Worm (Caenorhabditis elegans) whole organism, L4/young adult: ENCODE results near the gene gldi-1.

Source experiments
- W03F9.2 ChIP-seq: fragments of 150-350 bp; optimal IDR thresholded peaks from 2 replicates; lab custom pipeline; 2014; ENCODE audit warnings: missing biosample characterization, missing genetic modification characterization
- dao-5 ChIP-seq: sonication (generic microtip); optimal IDR thresholded peaks from 2 replicates; lab custom pipeline; 2016; ENCODE audit warnings: missing genotype, missing genetic modification characterization, moderate library complexity, missing compliant biosample characterization
- him-1 ChIP-seq: sonication (generic microtip); optimal IDR thresholded peaks from 2 replicates; lab custom pipeline; 2016; ENCODE audit warnings: missing genotype, missing genetic modification reagents, missing genetic modification characterization, missing compliant biosample characterization

gldi-1 gene

ce11 chrII:484328-484916, at the start of gene gldi-1, which contains the start of gene prp-21:
gldi-1 (minus strand) TSS chrII:484378.
prp-21 (plus strand) TSS chrII:484866.
- TF ChIP-seq W03F9.2 (tag; lab: Kevin White, UChicago) (peak; percentile 83), dao-5 (tag; lab: Kevin White, UChicago) (no peak)

- TF ChIP-seq him-1 (tag; lab: Kevin White, UChicago), result no peak
- no peak for TF ChIP-seq W03F9.2 (tag; lab: Kevin White, UChicago)
- no peak for TF ChIP-seq dao-5 (tag; lab: Kevin White, UChicago)
Observed at ce11 chrII:526375-526774, 42.2 kb upstream of the gldi-1 start, which contains the start of gene lgc-34. lgc-34 (plus strand) TSS chrII:526574.

DNA sequence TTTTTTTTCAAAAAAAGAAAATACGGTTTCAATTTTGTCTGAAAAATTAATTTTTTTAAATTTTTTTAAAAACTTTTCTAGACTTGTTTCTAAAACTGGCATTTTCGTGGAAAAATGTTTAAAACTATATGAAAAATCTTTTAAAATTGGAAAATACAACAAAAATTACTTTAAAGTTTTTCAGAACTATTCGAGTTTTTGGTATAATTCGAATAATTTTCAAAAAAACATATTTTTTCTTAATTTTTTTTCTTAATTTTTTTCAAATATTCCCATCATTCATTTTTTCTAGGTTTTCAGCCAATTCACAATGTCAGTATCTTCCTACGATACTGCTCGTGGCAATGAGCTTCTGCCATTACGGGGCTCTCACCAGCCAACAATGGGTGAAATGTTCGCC, 38.1 kb upstream of the gldi-1 start, which contains the start of gene slc-36.2:
TSS of gene slc-36.2 (plus strand) at position 301 of the 400 bp plus-strand sequence.
- no peak for TF ChIP-seq dao-5 (tag; lab: Kevin White, UChicago)
- no peak for TF ChIP-seq him-1 (tag; lab: Kevin White, UChicago)
- no peak for TF ChIP-seq W03F9.2 (tag; lab: Kevin White, UChicago)

- TF ChIP-seq W03F9.2 (tag; lab: Kevin White, UChicago) (no peak), him-1 (tag; lab: Kevin White, UChicago) (no peak)
Observed at ce11 chrII:521720-522119, 37.5 kb upstream of the gldi-1 start.

DNA sequence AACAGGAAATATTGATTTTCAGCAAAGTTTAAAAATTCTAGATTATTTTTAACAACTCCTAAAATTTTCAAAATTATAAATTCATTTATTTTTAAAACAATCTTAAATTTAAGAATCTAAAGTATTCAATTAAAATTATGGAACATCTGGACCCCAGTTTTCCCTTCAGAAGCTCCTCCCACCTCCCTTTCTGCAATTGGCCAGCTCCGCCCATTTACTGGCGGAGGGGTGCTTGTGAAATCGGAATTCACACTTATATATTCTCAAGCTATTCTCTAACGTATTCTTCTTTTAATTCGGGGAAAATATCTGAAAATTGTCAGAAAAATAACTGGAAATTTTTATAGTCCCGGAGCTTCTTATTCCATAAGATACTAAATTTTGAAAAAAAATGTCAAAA, 31.6 kb upstream of the gldi-1 start, which contains the start of gene mab-9:
TSS of gene mab-9 (plus strand) at position 260 of the 400 bp plus-strand sequence.
- TF ChIP-seq dao-5 (tag; lab: Kevin White, UChicago) (no peak), him-1 (tag; lab: Kevin White, UChicago) (no peak)

- TF ChIP-seq W03F9.2 (tag; lab: Kevin White, UChicago) (no peak), dao-5 (tag; lab: Kevin White, UChicago) (no peak), him-1 (tag; lab: Kevin White, UChicago) (no peak)
Observed at ce11 chrII:512630-513029, 28.5 kb upstream of the gldi-1 start.

DNA sequence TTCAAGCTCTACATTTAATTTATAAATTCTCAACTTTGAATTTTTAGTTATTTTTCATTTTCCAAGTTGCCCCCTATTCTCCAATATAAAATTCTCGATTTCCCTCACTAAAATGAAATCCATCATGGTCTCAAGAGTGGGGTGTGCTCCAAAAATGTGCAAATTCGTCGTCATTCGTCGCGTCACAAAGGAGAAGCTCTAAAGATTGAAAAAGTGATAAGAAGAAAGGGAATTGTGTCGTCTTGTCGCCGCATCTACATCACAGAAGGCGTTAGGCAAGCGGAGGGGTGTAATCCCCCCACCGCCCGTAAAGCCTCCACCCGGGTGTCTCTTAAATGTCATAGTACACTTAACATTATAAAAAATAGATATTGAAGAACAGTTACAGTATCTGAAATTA, 27.8 kb upstream of the gldi-1 start:
- TF ChIP-seq W03F9.2 (tag; lab: Kevin White, UChicago), result no peak
- TF ChIP-seq dao-5 (tag; lab: Kevin White, UChicago), result no peak
- TF ChIP-seq him-1 (tag; lab: Kevin White, UChicago), result no peak

- no peak for TF ChIP-seq W03F9.2 (tag; lab: Kevin White, UChicago)
Observed at ce11 chrII:509230-509629, 25.1 kb upstream of the gldi-1 start, which contains the start of gene srh-105. srh-105 (minus strand) TSS chrII:509330.

ce11 chrII:508603-509002, 24.4 kb upstream of the gldi-1 start:
- TF ChIP-seq W03F9.2 (tag; lab: Kevin White, UChicago) (no peak), him-1 (tag; lab: Kevin White, UChicago) (no peak), dao-5 (tag; lab: Kevin White, UChicago) (no peak)

DNA sequence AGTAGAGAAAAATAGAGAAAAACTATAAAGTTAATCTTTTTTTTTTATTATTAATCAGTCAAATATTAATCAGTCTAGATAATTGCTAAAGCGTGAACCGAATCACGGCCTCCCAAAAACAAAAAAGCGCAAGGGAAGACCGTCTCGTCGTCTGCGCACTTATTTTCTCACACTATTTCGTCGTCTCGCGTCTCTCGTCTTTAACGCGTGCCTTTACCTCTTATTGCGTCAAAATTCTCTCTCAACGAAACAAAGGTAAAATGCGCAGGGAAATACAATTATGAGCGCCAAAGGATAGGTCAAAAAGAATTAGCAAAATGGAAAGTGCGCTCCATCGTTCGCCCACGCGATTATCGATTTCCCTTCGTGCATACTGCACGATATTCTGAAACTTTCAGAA, 21.9 kb upstream of the gldi-1 start:
- no peak for TF ChIP-seq him-1 (tag; lab: Kevin White, UChicago)
- TF ChIP-seq W03F9.2 (tag; lab: Kevin White, UChicago), result no peak
- TF ChIP-seq dao-5 (tag; lab: Kevin White, UChicago), result no peak

DNA sequence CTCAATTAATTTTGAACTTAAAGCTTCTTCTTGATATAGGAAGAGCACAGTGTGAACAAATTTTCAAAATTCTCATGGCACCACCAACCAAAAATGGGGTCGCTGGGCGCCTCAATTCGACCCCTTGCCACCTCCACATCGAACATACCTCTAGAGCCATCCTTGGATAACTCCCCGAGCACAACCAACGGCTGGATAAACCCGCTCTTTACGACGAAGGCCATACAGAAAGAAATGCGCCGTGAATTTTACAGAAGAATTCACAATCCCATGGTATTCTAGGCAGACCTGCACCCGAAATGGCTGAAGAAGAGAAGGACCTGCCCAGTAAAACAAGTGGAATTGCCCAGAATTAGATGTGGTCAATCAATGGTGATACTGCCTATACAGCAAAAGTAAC, 18.5 kb upstream of the gldi-1 start:
- TF ChIP-seq W03F9.2 (tag; lab: Kevin White, UChicago) (no peak), dao-5 (tag; lab: Kevin White, UChicago) (no peak), him-1 (tag; lab: Kevin White, UChicago) (no peak)

ce11 chrII:495124-495523, 10.9 kb upstream of the gldi-1 start, which contains the start of gene sms-5:
sms-5 (plus strand) TSS chrII:495424.
- TF ChIP-seq W03F9.2 (tag; lab: Kevin White, UChicago), result no peak
- no peak for TF ChIP-seq dao-5 (tag; lab: Kevin White, UChicago)
- no peak for TF ChIP-seq him-1 (tag; lab: Kevin White, UChicago)

DNA sequence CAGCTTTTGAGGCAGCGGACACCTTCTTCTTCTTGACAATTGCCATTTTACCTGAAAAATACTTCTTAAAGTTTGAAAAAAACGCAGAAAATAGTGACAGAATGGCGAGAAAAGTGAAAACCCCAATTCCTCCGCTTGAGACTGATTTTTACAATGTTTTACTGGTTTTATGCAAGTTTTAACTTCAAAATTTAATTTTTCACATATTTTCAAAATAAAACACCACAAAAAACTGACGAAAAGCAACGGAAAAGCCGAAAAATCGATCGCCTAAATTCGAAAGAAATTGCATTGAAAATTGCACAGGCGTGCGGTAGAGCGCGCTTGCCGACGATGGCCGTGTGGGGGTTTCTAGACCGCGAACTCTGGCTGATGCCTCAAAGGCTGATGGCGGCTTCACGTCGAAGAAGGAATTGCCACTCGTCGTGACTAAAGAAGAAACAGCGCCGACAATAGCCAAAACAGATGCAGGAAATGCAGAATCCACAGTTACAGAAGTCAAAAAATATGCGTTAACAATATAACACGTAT, 8.2 kb downstream of the gldi-1 start, which contains the start of gene nsun-1:
TSS of gene nsun-1 (minus strand) at position 51 of the 531 bp plus-strand sequence.
- TF ChIP-seq him-1 (tag; lab: Kevin White, UChicago), result no peak
- TF ChIP-seq W03F9.2 (tag; lab: Kevin White, UChicago), result peak; percentile 35
- no peak for TF ChIP-seq dao-5 (tag; lab: Kevin White, UChicago)

DNA sequence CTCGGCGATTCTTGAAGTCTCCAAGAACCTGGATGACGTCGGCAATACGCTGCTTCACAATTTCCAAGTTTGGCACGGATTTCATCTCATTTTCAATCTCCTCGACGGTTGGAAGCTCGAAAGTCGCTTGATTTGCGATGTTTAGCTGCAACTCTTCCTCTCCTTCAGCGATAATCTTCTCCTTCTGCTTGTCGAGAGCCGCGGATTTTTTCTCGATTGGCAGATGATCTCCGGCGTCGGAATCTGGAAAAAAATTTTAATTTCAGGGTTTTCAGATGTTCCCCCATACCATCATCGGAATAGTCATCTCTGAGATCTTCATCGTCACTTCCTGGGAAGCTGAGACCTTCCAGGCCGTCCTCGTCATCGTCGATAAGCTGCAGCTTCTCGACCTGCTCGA, 8.9 kb downstream of the gldi-1 start:
- no peak for TF ChIP-seq dao-5 (tag; lab: Kevin White, UChicago)
- no peak for TF ChIP-seq him-1 (tag; lab: Kevin White, UChicago)
- TF ChIP-seq W03F9.2 (tag; lab: Kevin White, UChicago), result no peak
